Worm (Caenorhabditis elegans): ENCODE data around the gene mtp-18.

DNA sequence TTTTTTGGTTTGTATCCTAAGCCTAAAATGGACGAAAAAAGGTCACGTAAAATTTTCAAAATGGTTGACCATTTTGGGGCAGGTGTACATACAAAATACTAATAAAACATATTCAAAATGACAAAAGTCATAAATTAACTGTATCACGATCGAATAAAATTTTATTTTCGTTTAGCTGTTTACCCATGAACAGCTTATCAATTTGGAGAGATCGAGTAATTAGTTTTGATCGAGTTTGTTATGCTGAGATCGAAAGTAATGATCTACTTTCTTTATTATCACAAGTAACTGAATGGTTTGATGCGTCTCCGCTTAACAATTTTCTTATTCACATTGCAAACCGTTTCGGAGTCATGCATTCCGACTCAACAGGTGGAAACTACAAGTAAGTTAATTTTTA, 18.4 kb downstream of the mtp-18 start, which contains the start of gene T13C5.10:
- TF ChIP-seq him-1 (tag; optimal IDR thresholded peaks at IDR 0.05) (no peak), W03F9.2 (tag; optimal IDR thresholded peaks at IDR 0.05) (no peak)

All from whole organism, L4/young adult.